Worm (Caenorhabditis elegans): ENCODE data around the gene Y52E8A.2.

DNA sequence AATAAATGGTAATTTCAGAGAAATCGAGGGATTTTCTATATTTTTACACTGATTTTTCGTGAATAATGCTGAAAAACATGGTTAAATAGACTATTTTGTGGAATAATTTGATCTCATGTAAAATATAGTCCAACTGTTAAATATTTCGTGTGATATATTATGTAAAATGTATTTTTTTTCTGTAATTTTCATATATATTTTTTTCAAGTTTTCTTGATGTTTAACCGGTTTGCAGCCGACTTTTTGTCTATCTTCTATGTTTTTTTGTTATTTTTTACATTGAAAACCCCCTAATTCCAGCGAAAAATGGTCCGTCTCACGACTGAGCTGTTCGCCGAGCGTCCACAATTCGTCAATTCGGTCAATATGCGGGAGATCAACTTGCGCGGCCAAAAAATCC lies 3.4 kb downstream of the Y52E8A.2 start, which contains the start of gene mog-2:
- no peak for TF ChIP-seq vab-15 (tag; optimal IDR thresholded peaks at IDR 0.05)
- TF ChIP-seq zag-1 (tag; optimal IDR thresholded peaks at IDR 0.05), result no peak
- TF ChIP-seq unc-62 (GFP tag; optimal IDR thresholded peaks at IDR 0.05), result no peak
- TF ChIP-seq pqm-1 (tag; optimal IDR thresholded peaks at IDR 0.05), result no peak
- TF ChIP-seq mep-1 (tag; optimal IDR thresholded peaks at IDR 0.05), result no peak
- no peak for TF ChIP-seq ceh-82 (tag; optimal IDR thresholded peaks at IDR 0.05)
- no peak for TF ChIP-seq nhr-76 (tag; optimal IDR thresholded peaks at IDR 0.05)
- TF ChIP-seq alr-1 (tag; optimal IDR thresholded peaks at IDR 0.05; ENCODE audit: borderline replicate concordance), result no peak
